Fruit fly (Drosophila melanogaster) Kc167 (cell line): ENCODE data around the gene eIF5B.

ENCODE experiments used
- Myc ChIP-seq: fragments of >200 bp; optimal IDR thresholded peaks from 2 replicates; lab custom pipeline; 2017; ENCODE audit warnings: missing external identifiers
- h ChIP-seq: fragments of >200 bp; optimal IDR thresholded peaks from 3 replicates; lab custom pipeline; 2018; ENCODE audit warnings: missing external identifiers

- TF ChIP-seq Myc (lab: Kevin White, UChicago) (no peak), h (lab: Kevin White, UChicago) (no peak)
Measured at dm6 chr3L:3390525-3390924, 70.3 kb downstream of the eIF5B start.
